Worm (Caenorhabditis elegans): ENCODE results near the gene nex-3.

nex-3 gene

ce11 chrIII:4439493-4439983 is 2.3 kb upstream of the nex-3 start, which contains the start of gene C28A5.2:
Gene C28A5.2, minus strand, starts transcription at chrIII:4439543.
- TF ChIP-seq unc-62 (GFP tag; optimal IDR thresholded peaks at IDR 0.05) (no peak), lsl-1 (GFP tag; optimal IDR thresholded peaks at IDR 0.05) (peak; percentile 76), madf-8 (GFP tag; conservative IDR thresholded peaks at IDR 0.05) (peak; percentile 90), nhr-179 (tag; optimal IDR thresholded peaks at IDR 0.05) (no peak), xnd-1 (tag; optimal IDR thresholded peaks at IDR 0.05) (peak; percentile 62), ceh-58 (GFP tag; IDR thresholded peaks at IDR 0.05) (no peak), F33H1.4 (GFP tag; IDR thresholded peaks at IDR 0.05) (peak; percentile 79), madf-6 (GFP tag; IDR thresholded peaks at IDR 0.05) (peak; percentile 91)

ce11 chrIII:4444492-4444891 is 2.6 kb downstream of the nex-3 start:
- TF ChIP-seq ama-1 (optimal IDR thresholded peaks at IDR 0.05) (no peak), ama-1 (GFP tag; optimal IDR thresholded peaks at IDR 0.05) (no peak), Y53G8AR.9 (GFP tag; conservative IDR thresholded peaks at IDR 0.05) (no peak), nhr-120 (GFP tag; IDR thresholded peaks at IDR 0.05) (no peak), mxl-1 (tag; optimal IDR thresholded peaks at IDR 0.05) (no peak), B0261.1 (tag; optimal IDR thresholded peaks at IDR 0.05) (no peak), rcor-1 (GFP tag; IDR thresholded peaks at IDR 0.05) (no peak), xnd-1 (tag; optimal IDR thresholded peaks at IDR 0.05) (no peak), hlh-12 (tag; optimal IDR thresholded peaks at IDR 0.05) (no peak), C17E4.6 (GFP tag; IDR thresholded peaks at IDR 0.05) (no peak), nhr-27 (tag; optimal IDR thresholded peaks at IDR 0.05) (no peak), F55B11.4 (tag; optimal IDR thresholded peaks at IDR 0.05; ENCODE audit: borderline replicate concordance, insufficient read depth) (no peak)

ce11 chrIII:4448029-4448428 is 6.1 kb downstream of the nex-3 start:
- TF ChIP-seq nfyb-1 (GFP tag; IDR thresholded peaks at IDR 0.05), result no peak
- peak; percentile 92 for TF ChIP-seq unc-62 (GFP tag; optimal IDR thresholded peaks at IDR 0.05)

- TF ChIP-seq F49E8.2 (tag; optimal IDR thresholded peaks at IDR 0.05; ENCODE audit: insufficient read depth) (peak; percentile 62), Y53G8AR.9 (GFP tag; conservative IDR thresholded peaks at IDR 0.05) (no peak), ets-4 (GFP tag; optimal IDR thresholded peaks at IDR 0.05) (no peak), nhr-120 (GFP tag; IDR thresholded peaks at IDR 0.05) (no peak), F57C9.4 (tag; optimal IDR thresholded peaks at IDR 0.05) (no peak), B0336.3 (GFP tag; IDR thresholded peaks at IDR 0.05) (no peak), tbx-9 (tag; optimal IDR thresholded peaks at IDR 0.05; ENCODE audit: borderline replicate concordance) (no peak), mcd-1 (GFP tag; IDR thresholded peaks at IDR 0.05) (no peak), dox-1 (GFP tag; IDR thresholded peaks at IDR 0.05) (peak; percentile 39; the same call in 1 of the 2 replicates), hlh-26 (GFP tag; conservative IDR thresholded peaks at IDR 0.05) (no peak), K12H6.12 (tag; optimal IDR thresholded peaks at IDR 0.05) (peak; percentile 16), F57A8.1 (GFP tag; optimal IDR thresholded peaks at IDR 0.05) (no peak), ztf-3 (GFP tag; optimal IDR thresholded peaks at IDR 0.05) (no peak), B0035.1 (tag; optimal IDR thresholded peaks at IDR 0.05) (no peak), F37B4.10 (GFP tag; IDR thresholded peaks at IDR 0.05) (no peak), Y67H2A.10 (GFP tag; conservative IDR thresholded peaks at IDR 0.05) (no peak), ccch-3 (GFP tag; optimal IDR thresholded peaks at IDR 0.05) (no peak), lin-26 (GFP tag; IDR thresholded peaks at IDR 0.05) (peak; percentile 71; the same call in 1 of the 2 replicates), sptf-2 (GFP tag; optimal IDR thresholded peaks at IDR 0.05) (no peak), madf-3 (GFP tag; IDR thresholded peaks at IDR 0.05) (no peak), snpc-3.4 (tag; optimal IDR thresholded peaks at IDR 0.05) (peak; percentile 29), xnd-1 (tag; optimal IDR thresholded peaks at IDR 0.05) (no peak), rec-8 (tag; optimal IDR thresholded peaks at IDR 0.05) (peak in 1 of 2 experiments; percentile 29), C06A6.2 (GFP tag; conservative IDR thresholded peaks at IDR 0.05) (no peak), sea-2 (GFP tag; IDR thresholded peaks at IDR 0.05) (no peak), ztf-6 (GFP tag; IDR thresholded peaks at IDR 0.05) (no peak), Y95B8A.8 (GFP tag; IDR thresholded peaks at IDR 0.05) (no peak), nhr-80 (tag; optimal IDR thresholded peaks at IDR 0.05) (peak; percentile 40)
Measured at ce11 chrIII:4449357-4449756, 7.5 kb downstream of the nex-3 start.
